Fruit fly (Drosophila melanogaster) whole organism, prepupa: Measurements from ENCODE around the gene CG16965.

Experiments used
- Sox14 ChIP-seq: fragments of 200-800 bp; sonication (Bioruptor generic); optimal IDR thresholded peaks from 3 replicates; lab custom pipeline; 2016; ENCODE audit warnings: missing biosample characterization, missing genetic modification characterization
- Sox15 ChIP-seq: fragments of 200-800 bp; sonication (Bioruptor generic); optimal IDR thresholded peaks from 3 replicates; lab custom pipeline; 2016; ENCODE audit warnings: missing biosample characterization, missing genetic modification characterization

DNA sequence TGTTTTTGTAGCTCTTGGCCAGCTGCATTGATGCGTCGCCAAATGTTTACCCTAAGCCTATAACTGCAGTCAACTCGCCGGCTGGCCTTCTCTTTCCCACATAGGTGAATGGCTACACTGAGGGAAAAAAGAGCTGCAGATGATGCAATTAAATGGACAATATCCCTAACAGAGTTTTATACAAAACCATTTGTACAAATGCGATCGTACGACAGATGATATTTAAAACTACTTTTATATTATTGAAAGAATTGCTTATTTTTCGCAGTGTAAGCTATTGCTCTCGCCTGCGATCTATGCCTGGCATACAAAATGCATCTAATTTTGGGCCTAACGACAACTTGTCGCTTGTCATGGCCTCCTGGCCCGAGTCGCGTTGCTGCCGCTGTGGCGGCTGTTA lies 31.5 kb upstream of the CG16965 start:
- TF ChIP-seq Sox14 (GFP tag; lab: Kevin White, UChicago) (peak; percentile 75), Sox15 (GFP tag; lab: Kevin White, UChicago) (peak; percentile 3)
